Fruit fly (Drosophila melanogaster) whole organism, prepupa: ENCODE results near the gene CG6726.

ENCODE experiments used
- CG11902 ChIP-seq: fragments of 200-800 bp; sonication (Bioruptor generic); optimal IDR thresholded peaks from 3 replicates; lab custom pipeline; 2016; ENCODE audit warnings: missing biosample characterization, missing genetic modification characterization
- CG3919 ChIP-seq: fragments of 200-800 bp; sonication (Bioruptor generic); optimal IDR thresholded peaks from 3 replicates; lab custom pipeline; 2016; ENCODE audit warnings: missing biosample characterization, missing genetic modification characterization
- CG6854 ChIP-seq: fragments of 200-800 bp; sonication (Bioruptor generic); optimal IDR thresholded peaks from 2 replicates; lab custom pipeline; 2017; ENCODE audit warnings: missing biosample characterization, mild to moderate bottlenecking, missing genetic modification characterization
- Gug ChIP-seq: fragments of 200-800 bp; sonication (Bioruptor generic); IDR thresholded peaks from 2 replicates; pipeline ENCODE4 v1.3.6; 2022; ENCODE audit warnings: missing biosample characterization, missing genetic modification characterization
- Hr4 ChIP-seq: fragments of 200-800 bp; sonication (Bioruptor generic); optimal IDR thresholded peaks from 3 replicates; lab custom pipeline; 2016; ENCODE audit warnings: missing biosample characterization, missing genetic modification characterization

- TF ChIP-seq Hr4 (GFP tag; lab: Kevin White, UChicago) (no peak), Gug (GFP tag; lab: Robert Waterston, UW) (no peak), CG6854 (GFP tag; lab: Kevin White, UChicago) (no peak), CG3919 (GFP tag; lab: Kevin White, UChicago) (no peak), CG11902 (GFP tag; lab: Kevin White, UChicago) (no peak)
Measured at dm6 chr3R:23095346-23095745, 3.8 kb downstream of the CG6726 start, which contains the start of gene CG17109.
